Fruit fly (Drosophila melanogaster) whole organism, embryonic: ENCODE data around the gene CG2129.

ENCODE experiments used
- Bdp1 ChIP-seq: fragments of 200-800 bp; sonication (Bioruptor generic); optimal IDR thresholded peaks from 3 replicates; lab custom pipeline; 2016; ENCODE audit warnings: missing biosample characterization, missing genetic modification characterization
- CG10321 ChIP-seq: fragments of 200-800 bp; sonication (Bioruptor generic); IDR thresholded peaks from 2 replicates; pipeline ENCODE4 v1.3.6; 2022; ENCODE audit warnings: missing biosample characterization, missing genetic modification characterization
- CG11093 ChIP-seq: fragments of 200-800 bp; sonication (Bioruptor generic); IDR thresholded peaks from 3 replicates; pipeline ENCODE4 v1.3.6; 2022; ENCODE audit warnings: missing biosample characterization, missing genetic modification characterization
- CG11504 ChIP-seq: fragments of 200-800 bp; sonication (Bioruptor generic); optimal IDR thresholded peaks from 3 replicates; lab custom pipeline; 2019; ENCODE audit warnings: missing biosample characterization, mild to moderate bottlenecking, missing genetic modification characterization, moderate library complexity
- CG11695 ChIP-seq: fragments of 200-800 bp; sonication (Bioruptor generic); IDR thresholded peaks from 3 replicates; pipeline ENCODE4 v1.3.6; 2022; ENCODE audit warnings: missing biosample characterization, missing genetic modification characterization
- CG12219 ChIP-seq: fragments of 200-800 bp; sonication (Bioruptor generic); optimal IDR thresholded peaks from 3 replicates; lab custom pipeline; 2018; ENCODE audit warnings: missing biosample characterization, mild to moderate bottlenecking, missing genetic modification characterization
- CG12659 ChIP-seq: fragments of 200-800 bp; sonication (Bioruptor generic); optimal IDR thresholded peaks from 3 replicates; lab custom pipeline; 2017; ENCODE audit warnings: mild to moderate bottlenecking, missing biosample characterization, missing genetic modification reagents, missing genetic modification characterization
- CG12769 ChIP-seq: fragments of 200-800 bp; sonication (Bioruptor generic); optimal IDR thresholded peaks from 2 replicates; lab custom pipeline; 2019; ENCODE audit warnings: missing biosample characterization, mild to moderate bottlenecking, missing genetic modification characterization, moderate library complexity
- CG13123 ChIP-seq: fragments of 200-800 bp; sonication (Bioruptor generic); optimal IDR thresholded peaks from 2 replicates; lab custom pipeline; 2016; ENCODE audit warnings: missing biosample characterization, missing genetic modification characterization
- CG14050 ChIP-seq: fragments of 200-800 bp; sonication (Bioruptor generic); IDR thresholded peaks from 3 replicates; pipeline ENCODE4 v1.3.6; 2022; ENCODE audit warnings: missing biosample characterization, missing genetic modification characterization
- CG17385 ChIP-seq: fragments of 200-800 bp; sonication (Bioruptor generic); optimal IDR thresholded peaks from 3 replicates; lab custom pipeline; 2018; ENCODE audit warnings: missing biosample characterization, mild to moderate bottlenecking, missing genetic modification characterization
- CG17568 ChIP-seq: fragments of 200-800 bp; sonication (Bioruptor generic); optimal IDR thresholded peaks from 2 replicates; lab custom pipeline; 2018; ENCODE audit warnings: missing biosample characterization, mild to moderate bottlenecking, missing genetic modification characterization, moderate library complexity
- CG18599 ChIP-seq: fragments of 200-800 bp; sonication (Bioruptor generic); optimal IDR thresholded peaks from 3 replicates; lab custom pipeline; 2017; ENCODE audit warnings: missing biosample characterization, missing genetic modification characterization, mild to moderate bottlenecking, moderate library complexity, missing genetic modification reagents
- CG2202 ChIP-seq: fragments of 200-800 bp; sonication (Bioruptor generic); optimal IDR thresholded peaks from 2 replicates; lab custom pipeline; 2018; ENCODE audit warnings: missing biosample characterization, mild to moderate bottlenecking, missing genetic modification characterization
- CG3065 ChIP-seq: fragments of 200-800 bp; sonication (Bioruptor generic); optimal IDR thresholded peaks from 2 replicates; lab custom pipeline; 2016; ENCODE audit warnings: missing biosample characterization, missing genetic modification characterization
- CG32767 ChIP-seq: fragments of 200-800 bp; sonication (Bioruptor generic); IDR thresholded peaks from 2 replicates; pipeline ENCODE4 v1.3.6; 2022; ENCODE audit warnings: missing biosample characterization, missing genetic modification characterization
- CG32772 ChIP-seq: fragments of 200-800 bp; sonication (Bioruptor generic); IDR thresholded peaks from 2 replicates; pipeline ENCODE4 v1.3.6; 2022; ENCODE audit warnings: missing biosample characterization, missing genetic modification characterization
- CG33557 ChIP-seq: fragments of 200-800 bp; sonication (Bioruptor generic); optimal IDR thresholded peaks from 2 replicates; lab custom pipeline; 2019; ENCODE audit warnings: missing biosample characterization, mild to moderate bottlenecking, missing genetic modification characterization, moderate library complexity
- CG5953 ChIP-seq: fragments of 200-800 bp; sonication (Bioruptor generic); IDR thresholded peaks from 2 replicates; pipeline ENCODE4 v1.3.6; 2022; ENCODE audit warnings: missing biosample characterization, missing genetic modification characterization
- CG6254 ChIP-seq: fragments of 200-800 bp; sonication (Bioruptor generic); optimal IDR thresholded peaks from 3 replicates; lab custom pipeline; 2017; ENCODE audit warnings: mild to moderate bottlenecking, missing biosample characterization, missing genetic modification reagents, missing genetic modification characterization
- CG6272 ChIP-seq: fragments of 200-800 bp; sonication (Bioruptor generic); IDR thresholded peaks from 2 replicates; pipeline ENCODE4 v1.3.6; 2022; ENCODE audit warnings: missing biosample characterization, missing genetic modification characterization
- CG8089 ChIP-seq: fragments of 200-800 bp; sonication (Bioruptor generic); optimal IDR thresholded peaks from 3 replicates; lab custom pipeline; 2016; ENCODE audit warnings: missing biosample characterization, missing genetic modification characterization
- Doc3 ChIP-seq: fragments of 200-800 bp; sonication (Bioruptor generic); IDR thresholded peaks from 3 replicates; pipeline ENCODE4 v1.3.6; 2022; ENCODE audit warnings: missing biosample characterization, missing genetic modification characterization; ENCODE audit not compliant: partially characterized antibody
- Gsc ChIP-seq: fragments of 200-800 bp; sonication (Bioruptor generic); IDR thresholded peaks from 2 replicates; pipeline ENCODE4 v1.3.6; 2022; ENCODE audit warnings: missing biosample characterization, missing genetic modification characterization
- Hand ChIP-seq: fragments of 200-800 bp; sonication (Bioruptor generic); optimal IDR thresholded peaks from 2 replicates; lab custom pipeline; 2017; ENCODE audit warnings: mild to moderate bottlenecking, missing biosample characterization, missing genetic modification reagents, missing genetic modification characterization
- HmgD ChIP-seq: fragments of 200-800 bp; sonication (Bioruptor generic); optimal IDR thresholded peaks from 3 replicates; lab custom pipeline; 2016; ENCODE audit warnings: missing biosample characterization, missing genetic modification characterization
- HmgZ ChIP-seq: fragments of 200-800 bp; sonication (Bioruptor generic); optimal IDR thresholded peaks from 2 replicates; lab custom pipeline; 2018; ENCODE audit warnings: missing biosample characterization, mild to moderate bottlenecking, missing genetic modification characterization
- Hr3 ChIP-seq: fragments of 200-800 bp; sonication (Bioruptor generic); optimal IDR thresholded peaks from 3 replicates; lab custom pipeline; 2016; ENCODE audit warnings: missing biosample characterization, missing genetic modification characterization
- Hr39 ChIP-seq: fragments of >200 bp; optimal IDR thresholded peaks from 2 replicates; lab custom pipeline; 2017
- Neu2 ChIP-seq: fragments of 200-800 bp; sonication (Bioruptor generic); optimal IDR thresholded peaks from 3 replicates; lab custom pipeline; 2016; ENCODE audit warnings: missing biosample characterization, missing genetic modification characterization, borderline replicate concordance
- NfI ChIP-seq: fragments of 200-800 bp; sonication (Bioruptor generic); optimal IDR thresholded peaks from 3 replicates; lab custom pipeline; 2018; ENCODE audit warnings: missing biosample characterization, mild to moderate bottlenecking, missing genetic modification characterization, moderate library complexity
- Sry-β ChIP-seq: fragments of 200-800 bp; sonication (Bioruptor generic); optimal IDR thresholded peaks from 2 replicates; lab custom pipeline; 2018; ENCODE audit warnings: missing biosample characterization, mild to moderate bottlenecking, missing genetic modification characterization, moderate library complexity
- Taf1 ChIP-seq: fragments of 200-800 bp; sonication (Bioruptor generic); IDR thresholded peaks from 2 replicates; pipeline ENCODE4 v1.3.6; 2022; ENCODE audit warnings: missing biosample characterization, missing genetic modification characterization
- Tbp ChIP-seq: fragments of >200 bp; optimal IDR thresholded peaks from 2 replicates; lab custom pipeline; 2018; ENCODE audit warnings: missing biosample characterization, missing genetic modification characterization
- Xbp1 ChIP-seq: fragments of 200-800 bp; sonication (Bioruptor generic); optimal IDR thresholded peaks from 3 replicates; lab custom pipeline; 2016; ENCODE audit warnings: missing biosample characterization, mild to moderate bottlenecking, missing genetic modification characterization
- esg ChIP-seq: fragments of 200-800 bp; sonication (Bioruptor generic); conservative IDR thresholded peaks from 2 replicates; pipeline ENCODE4 v1.3.6; 2022; ENCODE audit warnings: missing biosample characterization, missing genetic modification characterization
- fd3F ChIP-seq: fragments of 200-800 bp; sonication (Bioruptor generic); optimal IDR thresholded peaks from 2 replicates; lab custom pipeline; 2018; ENCODE audit warnings: missing biosample characterization, mild to moderate bottlenecking, missing genetic modification characterization, moderate library complexity
- gfzf ChIP-seq: fragments of 200-800 bp; sonication (Bioruptor generic); optimal IDR thresholded peaks from 2 replicates; lab custom pipeline; 2016; ENCODE audit warnings: missing biosample characterization, mild to moderate bottlenecking, missing genetic modification characterization, moderate library complexity
- jumu ChIP-seq: fragments of 200-800 bp; sonication (Bioruptor generic); optimal IDR thresholded peaks from 3 replicates; lab custom pipeline; 2016; ENCODE audit warnings: missing biosample characterization, missing genetic modification characterization
- mirr ChIP-seq: fragments of 200-800 bp; sonication (Bioruptor generic); optimal IDR thresholded peaks from 3 replicates; lab custom pipeline; 2018; ENCODE audit warnings: missing biosample characterization, mild to moderate bottlenecking, missing genetic modification characterization
- odd ChIP-seq: fragments of 200-800 bp; sonication (Bioruptor generic); optimal IDR thresholded peaks from 2 replicates; lab custom pipeline; 2017; ENCODE audit warnings: missing biosample characterization, mild to moderate bottlenecking, missing genetic modification characterization
- pb ChIP-seq: fragments of 200-800 bp; sonication (Bioruptor generic); optimal IDR thresholded peaks from 3 replicates; lab custom pipeline; 2016; ENCODE audit warnings: missing biosample characterization, missing genetic modification characterization
- pzg ChIP-seq: fragments of 200-800 bp; sonication (Bioruptor generic); optimal IDR thresholded peaks from 3 replicates; lab custom pipeline; 2018; ENCODE audit warnings: missing biosample characterization, mild to moderate bottlenecking, missing genetic modification characterization, moderate library complexity
- scrt ChIP-seq: fragments of 200-800 bp; sonication (Bioruptor generic); optimal IDR thresholded peaks from 2 replicates; lab custom pipeline; 2018; ENCODE audit warnings: missing biosample characterization, mild to moderate bottlenecking, missing genetic modification characterization, moderate library complexity
- sd ChIP-seq: fragments of 200-800 bp; sonication (Bioruptor generic); optimal IDR thresholded peaks from 3 replicates; lab custom pipeline; 2018; ENCODE audit warnings: missing biosample characterization, mild to moderate bottlenecking, missing genetic modification characterization, moderate library complexity
- sob ChIP-seq: fragments of 200-800 bp; sonication (Bioruptor generic); IDR thresholded peaks from 2 replicates; pipeline ENCODE4 v1.3.6; 2022; ENCODE audit warnings: missing biosample characterization, missing genetic modification characterization
- sr ChIP-seq: fragments of 200-800 bp; sonication (Bioruptor generic); IDR thresholded peaks from 3 replicates; pipeline ENCODE4 v1.3.6; 2022; ENCODE audit warnings: missing biosample characterization, missing genetic modification characterization
- sug ChIP-seq: fragments of 200-800 bp; optimal IDR thresholded peaks from 2 replicates; lab custom pipeline; 2019; ENCODE audit warnings: missing biosample characterization, mild to moderate bottlenecking, missing genetic modification characterization, moderate library complexity
- unc-4 ChIP-seq: fragments of 200-800 bp; sonication (Bioruptor generic); IDR thresholded peaks from 2 replicates; pipeline ENCODE4 v1.3.6; 2022; ENCODE audit warnings: missing biosample characterization, missing genetic modification characterization; ENCODE audit not compliant: partially characterized antibody
- usp ChIP-seq: fragments of >200 bp; optimal IDR thresholded peaks from 2 replicates; lab custom pipeline; 2017; ENCODE audit warnings: missing biosample characterization, missing genetic modification characterization
- vfl ChIP-seq: fragments of 200-800 bp; sonication (Bioruptor generic); optimal IDR thresholded peaks from 2 replicates; lab custom pipeline; 2016; ENCODE audit warnings: missing biosample characterization, missing genetic modification characterization
- zfh2 ChIP-seq: fragments of 200-800 bp; sonication (Bioruptor generic); optimal IDR thresholded peaks from 2 replicates; lab custom pipeline; 2016; ENCODE audit warnings: missing biosample characterization, missing genetic modification characterization

Gene CG2129

dm6 chrX:8126149-8126548 is 19.5 kb upstream of the CG2129 start (continued):
- TF ChIP-seq HmgZ (no peak), sug (tag; lab: Kevin White, UChicago) (no peak), zfh2 (GFP tag; lab: Kevin White, UChicago) (no peak), CG33557 (peak; percentile 16), jumu (no peak), odd (GFP tag; lab: Kevin White, UChicago) (no peak), Tbp (GFP tag; lab: Kevin White, UChicago) (no peak), CG18599 (no peak), Hand (GFP tag; lab: Kevin White, UChicago) (no peak), mirr (GFP tag; lab: Kevin White, UChicago) (no peak), CG12659 (peak; percentile 11), CG17385 (GFP tag; lab: Kevin White, UChicago) (peak; percentile 45), sr (no peak), vfl (GFP tag; lab: Kevin White, UChicago) (no peak), Xbp1 (peak; percentile 64), Bdp1 (GFP tag; lab: Kevin White, UChicago) (no peak), CG11695 (no peak), Sry-β (GFP tag; lab: Kevin White, UChicago) (no peak), CG10321 (GFP tag; lab: Robert Waterston, UW) (no peak), usp (GFP tag; lab: Kevin White, UChicago) (no peak), NfI (GFP tag; lab: Kevin White, UChicago) (peak; percentile 32), CG8089 (GFP tag; lab: Kevin White, UChicago) (peak; percentile 23), unc-4 (no peak), CG6254 (GFP tag; lab: Kevin White, UChicago) (peak; percentile 50), scrt (no peak), Gsc (no peak), CG13123 (GFP tag; lab: Kevin White, UChicago) (no peak), esg (GFP tag; lab: Robert Waterston, UW) (peak; percentile 48), CG12219 (GFP tag; lab: Kevin White, UChicago) (peak; percentile 40), Taf1 (GFP tag; lab: Robert Waterston, UW) (no peak), CG11504 (tag; lab: Kevin White, UChicago) (peak; percentile 77), CG6272 (GFP tag; lab: Robert Waterston, UW) (no peak), CG12769 (peak; percentile 32), CG17568 (GFP tag; lab: Kevin White, UChicago) (no peak), Doc3 (GFP tag; lab: Robert Waterston, UW) (no peak), fd3F (GFP tag; lab: Kevin White, UChicago) (no peak), HmgD (GFP tag; lab: Kevin White, UChicago) (no peak), pb (no peak), CG32772 (GFP tag; lab: Robert Waterston, UW) (peak; percentile 71), CG14050 (peak; percentile 38; the same call in 2 of the 3 replicates), Hr3 (GFP tag; lab: Kevin White, UChicago) (peak; percentile 52), CG2202 (peak; percentile 58), sd (tag; lab: Kevin White, UChicago) (peak; percentile 9), CG3065 (no peak), Neu2 (GFP tag; lab: Kevin White, UChicago) (no peak), CG32767 (GFP tag; lab: Robert Waterston, UW) (no peak), sob (GFP tag; lab: Robert Waterston, UW) (peak; percentile 14; the same call in 1 of the 2 replicates), CG5953 (no peak), pzg (GFP tag; lab: Kevin White, UChicago) (no peak), Hr39 (lab: Kevin White, UChicago) (no peak), gfzf (GFP tag; lab: Kevin White, UChicago) (no peak), CG11093 (no peak)
